Fruit fly (Drosophila melanogaster) whole organism, pupa: Measurements from ENCODE around the gene NaPi-III.

ENCODE experiments used
- CG10348 ChIP-seq: fragments of 200-800 bp; sonication (Bioruptor generic); IDR thresholded peaks from 2 replicates; pipeline ENCODE4 v1.3.6; 2022; ENCODE audit warnings: missing biosample characterization, missing genetic modification characterization
- CG12605 ChIP-seq: fragments of 200-800 bp; sonication (Bioruptor generic); IDR thresholded peaks from 2 replicates; pipeline ENCODE4 v1.3.6; 2022; ENCODE audit warnings: missing biosample characterization, missing genetic modification characterization
- CG13204 ChIP-seq: fragments of 200-800 bp; sonication (Bioruptor generic); optimal IDR thresholded peaks from 2 replicates; lab custom pipeline; 2018; ENCODE audit warnings: missing biosample characterization, mild to moderate bottlenecking, missing genetic modification characterization, moderate library complexity
- CG14655 ChIP-seq: fragments of 200-800 bp; sonication (Bioruptor generic); optimal IDR thresholded peaks from 3 replicates; lab custom pipeline; 2017; ENCODE audit warnings: mild to moderate bottlenecking, missing biosample characterization, missing genetic modification reagents, missing genetic modification characterization
- CG15710 ChIP-seq: fragments of 200-800 bp; sonication (Bioruptor generic); optimal IDR thresholded peaks from 2 replicates; lab custom pipeline; 2018; ENCODE audit warnings: missing biosample characterization, mild to moderate bottlenecking, missing genetic modification characterization, moderate library complexity
- CG17806 ChIP-seq: fragments of 200-800 bp; sonication (Bioruptor generic); optimal IDR thresholded peaks from 2 replicates; lab custom pipeline; 2018; ENCODE audit warnings: missing biosample characterization, mild to moderate bottlenecking, missing genetic modification characterization, moderate library complexity
- CG32121 ChIP-seq: fragments of 200-800 bp; sonication (Bioruptor generic); IDR thresholded peaks from 2 replicates; pipeline ENCODE4 v1.3.6; 2022; ENCODE audit warnings: missing biosample characterization, missing genetic modification characterization
- CG34367 ChIP-seq: fragments of 200-800 bp; sonication (Bioruptor generic); optimal IDR thresholded peaks from 2 replicates; lab custom pipeline; 2018; ENCODE audit warnings: missing biosample characterization, mild to moderate bottlenecking, missing genetic modification characterization
- CG4496 ChIP-seq: fragments of 200-800 bp; sonication (Bioruptor generic); IDR thresholded peaks from 3 replicates; pipeline ENCODE4 v1.3.6; 2022; ENCODE audit warnings: missing biosample characterization, missing genetic modification characterization
- CG8159 ChIP-seq: fragments of 200-800 bp; sonication (Bioruptor generic); optimal IDR thresholded peaks from 3 replicates; lab custom pipeline; 2018; ENCODE audit warnings: missing biosample characterization, mild to moderate bottlenecking, missing genetic modification characterization, moderate library complexity
- CG8301 ChIP-seq: fragments of 200-800 bp; sonication (Bioruptor generic); optimal IDR thresholded peaks from 2 replicates; lab custom pipeline; 2018; ENCODE audit warnings: missing biosample characterization, mild to moderate bottlenecking, missing genetic modification characterization
- CG9948 ChIP-seq: fragments of 200-800 bp; sonication (Bioruptor generic); optimal IDR thresholded peaks from 2 replicates; lab custom pipeline; 2018; ENCODE audit warnings: missing biosample characterization, mild to moderate bottlenecking, missing genetic modification characterization, moderate library complexity
- D1 ChIP-seq: fragments of 200-800 bp; sonication (Bioruptor generic); optimal IDR thresholded peaks from 2 replicates; lab custom pipeline; 2018; ENCODE audit warnings: missing biosample characterization, mild to moderate bottlenecking, missing genetic modification characterization, moderate library complexity
- EcR ChIP-seq: fragments of 200-800 bp; sonication (Bioruptor generic); optimal IDR thresholded peaks from 3 replicates; lab custom pipeline; 2019; ENCODE audit warnings: missing biosample characterization, missing genetic modification characterization, mild to moderate bottlenecking, moderate library complexity, missing genetic modification reagents
- Ets98B ChIP-seq: fragments of 200-800 bp; sonication (Bioruptor generic); IDR thresholded peaks from 2 replicates; pipeline ENCODE4 v1.3.6; 2022; ENCODE audit warnings: missing biosample characterization, missing genetic modification characterization
- Pif1A ChIP-seq: fragments of 200-800 bp; sonication (Bioruptor generic); optimal IDR thresholded peaks from 3 replicates; lab custom pipeline; 2016; ENCODE audit warnings: missing biosample characterization, missing genetic modification characterization
- Pif1B ChIP-seq: fragments of 200-800 bp; sonication (Bioruptor generic); optimal IDR thresholded peaks from 3 replicates; lab custom pipeline; 2016; ENCODE audit warnings: missing biosample characterization, missing genetic modification characterization
- Snoo ChIP-seq: fragments of 200-800 bp; sonication (Bioruptor generic); optimal IDR thresholded peaks from 3 replicates; lab custom pipeline; 2017; ENCODE audit warnings: missing biosample characterization, mild to moderate bottlenecking, missing genetic modification characterization, inconsistent platforms
- fd96Ca ChIP-seq: fragments of 200-800 bp; sonication (Bioruptor generic); IDR thresholded peaks from 3 replicates; pipeline ENCODE4 v1.3.6; 2022; ENCODE audit warnings: missing biosample characterization, missing genetic modification characterization
- gl ChIP-seq: fragments of 200-800 bp; sonication (Bioruptor generic); optimal IDR thresholded peaks from 2 replicates; lab custom pipeline; 2018; ENCODE audit warnings: missing biosample characterization, mild to moderate bottlenecking, missing genetic modification characterization
- rn ChIP-seq: fragments of 200-800 bp; sonication (Bioruptor generic); IDR thresholded peaks from 2 replicates; pipeline ENCODE4 v1.3.6; 2022; ENCODE audit warnings: missing biosample characterization, missing genetic modification characterization

Gene NaPi-III

dm6 chr3L:11094279-11094678 lies 28.9 kb upstream of the NaPi-III start:
- TF ChIP-seq EcR, result peak; percentile 56
- TF ChIP-seq Pif1B (GFP tag; lab: Kevin White, UChicago), result no peak
- TF ChIP-seq Pif1A (GFP tag; lab: Kevin White, UChicago), result no peak
- no peak for TF ChIP-seq D1 (tag; lab: Kevin White, UChicago)

- TF ChIP-seq Ets98B (GFP tag; lab: Robert Waterston, UW) (peak; percentile 76), rn (GFP tag; lab: Robert Waterston, UW) (0 out of 2 replicates have a peak, but pooled peaks have one; percentile 6), CG15710 (tag; lab: Kevin White, UChicago) (peak; percentile 61), Snoo (peak; percentile 42), CG17806 (tag; lab: Kevin White, UChicago) (peak; percentile 61), CG4496 (GFP tag; lab: Robert Waterston, UW) (peak; percentile 83), CG8301 (tag; lab: Kevin White, UChicago) (peak; percentile 76), CG13204 (GFP tag; lab: Kevin White, UChicago) (peak; percentile 13), CG14655 (peak; percentile 74), Pif1A (GFP tag; lab: Kevin White, UChicago) (peak; percentile 88), CG32121 (GFP tag; lab: Robert Waterston, UW) (peak; percentile 69), fd96Ca (GFP tag; lab: Robert Waterston, UW) (peak; percentile 82), Pif1B (GFP tag; lab: Kevin White, UChicago) (peak; percentile 87), D1 (tag; lab: Kevin White, UChicago) (peak; percentile 69), EcR (no peak), CG8159 (tag; lab: Kevin White, UChicago) (peak; percentile 71), CG34367 (tag; lab: Kevin White, UChicago) (peak; percentile 51), CG10348 (GFP tag; lab: Robert Waterston, UW) (no peak), CG9948 (tag; lab: Kevin White, UChicago) (peak; percentile 41), gl (tag; lab: Kevin White, UChicago) (peak; percentile 93), CG12605 (GFP tag; lab: Robert Waterston, UW) (peak; percentile 94)
Observed at dm6 chr3L:11096195-11096908, 26.8 kb upstream of the NaPi-III start, which contains the start of the genes CG46439, Iyd and CG33947. CG46439 (minus strand) TSS chr3L:11096245. Iyd (minus strand) TSS chr3L:11096245. CG33947 (plus strand) TSS chr3L:11096496.

dm6 chr3L:11097982-11098663 lies 25.0 kb upstream of the NaPi-III start, which contains the start of the genes Irbp18 and APP-BP1:
Irbp18 (minus strand) TSS chr3L:11098186.
APP-BP1 (plus strand) TSS chr3L:11098412.
- peak; percentile 93 for TF ChIP-seq CG4496 (GFP tag; lab: Robert Waterston, UW)
- peak; percentile 89 for TF ChIP-seq D1 (tag; lab: Kevin White, UChicago)
- TF ChIP-seq CG12605 (GFP tag; lab: Robert Waterston, UW), result peak; percentile 76
- peak; percentile 91 for TF ChIP-seq CG34367 (tag; lab: Kevin White, UChicago)
- peak; percentile 91 for TF ChIP-seq fd96Ca (GFP tag; lab: Robert Waterston, UW)
- TF ChIP-seq CG17806 (tag; lab: Kevin White, UChicago), result peak; percentile 89
- TF ChIP-seq rn (GFP tag; lab: Robert Waterston, UW), result peak; percentile 77
- peak; percentile 89 for TF ChIP-seq CG32121 (GFP tag; lab: Robert Waterston, UW)
- TF ChIP-seq CG8159 (tag; lab: Kevin White, UChicago), result peak; percentile 91
- peak; percentile 91 for TF ChIP-seq CG9948 (tag; lab: Kevin White, UChicago)
- peak; percentile 93 for TF ChIP-seq CG8301 (tag; lab: Kevin White, UChicago)
- peak; percentile 90 for TF ChIP-seq CG15710 (tag; lab: Kevin White, UChicago)
- peak; percentile 80 for TF ChIP-seq gl (tag; lab: Kevin White, UChicago)
- TF ChIP-seq Ets98B (GFP tag; lab: Robert Waterston, UW), result peak; percentile 89
- TF ChIP-seq Snoo, result peak; percentile 93
- TF ChIP-seq CG10348 (GFP tag; lab: Robert Waterston, UW), result peak; percentile 72
- peak; percentile 94 for TF ChIP-seq CG14655
- TF ChIP-seq Pif1B (GFP tag; lab: Kevin White, UChicago), result peak; percentile 94
- peak; percentile 96 for TF ChIP-seq Pif1A (GFP tag; lab: Kevin White, UChicago)
- TF ChIP-seq EcR, result no peak
- no peak for TF ChIP-seq CG13204 (GFP tag; lab: Kevin White, UChicago)

- TF ChIP-seq D1 (tag; lab: Kevin White, UChicago) (no peak), CG32121 (GFP tag; lab: Robert Waterston, UW) (no peak), CG12605 (GFP tag; lab: Robert Waterston, UW) (no peak), CG9948 (tag; lab: Kevin White, UChicago) (no peak)
Observed at dm6 chr3L:11101598-11101997, 21.6 kb upstream of the NaPi-III start, which contains the start of gene Elo68beta. Elo68beta (minus strand) TSS chr3L:11101698.

dm6 chr3L:11102930-11103329 lies 20.2 kb upstream of the NaPi-III start, which contains the start of gene Elo68alpha:
Elo68alpha (minus strand) TSS chr3L:11103030.
- TF ChIP-seq gl (tag; lab: Kevin White, UChicago), result no peak
- no peak for TF ChIP-seq CG13204 (GFP tag; lab: Kevin White, UChicago)
- no peak for TF ChIP-seq CG10348 (GFP tag; lab: Robert Waterston, UW)
- TF ChIP-seq CG4496 (GFP tag; lab: Robert Waterston, UW), result no peak
- no peak for TF ChIP-seq EcR
- no peak for TF ChIP-seq CG17806 (tag; lab: Kevin White, UChicago)
- TF ChIP-seq Snoo, result no peak
- TF ChIP-seq D1 (tag; lab: Kevin White, UChicago), result no peak
- TF ChIP-seq CG15710 (tag; lab: Kevin White, UChicago), result no peak
- TF ChIP-seq Ets98B (GFP tag; lab: Robert Waterston, UW), result no peak
- TF ChIP-seq CG32121 (GFP tag; lab: Robert Waterston, UW), result no peak
- TF ChIP-seq rn (GFP tag; lab: Robert Waterston, UW), result no peak
- TF ChIP-seq CG9948 (tag; lab: Kevin White, UChicago), result no peak
- TF ChIP-seq fd96Ca (GFP tag; lab: Robert Waterston, UW), result no peak
- no peak for TF ChIP-seq Pif1B (GFP tag; lab: Kevin White, UChicago)
